Worm (Caenorhabditis elegans) whole organism, L3 larva: Measurements from ENCODE around the gene srg-46.

ENCODE experiments used
- R02D3.7 ChIP-seq: fragments of 150-350 bp; optimal IDR thresholded peaks from 2 replicates; lab custom pipeline; 2014; ENCODE audit warnings: missing biosample characterization, missing genetic modification characterization
- ZK546.5 ChIP-seq: sonication (generic microtip); optimal IDR thresholded peaks from 2 replicates; lab custom pipeline; 2017; ENCODE audit warnings: missing biosample characterization, missing genetic modification characterization
- aly-2 ChIP-seq: fragments of 150-350 bp; optimal IDR thresholded peaks from 2 replicates; lab custom pipeline; 2014; ENCODE audit warnings: missing biosample characterization, missing genetic modification characterization
- ama-1 ChIP-seq: fragments of 150-350 bp; optimal IDR thresholded peaks from 2 replicates; lab custom pipeline; 2018
- ceh-16 ChIP-seq: sonication (generic microtip); optimal IDR thresholded peaks from 2 replicates; lab custom pipeline; 2017; ENCODE audit warnings: missing biosample characterization, missing genetic modification characterization
- ceh-28 ChIP-seq: fragments of 150-350 bp; optimal IDR thresholded peaks from 2 replicates; lab custom pipeline; 2014; ENCODE audit warnings: missing biosample characterization, missing genetic modification reagents, missing genetic modification characterization
- ceh-82 ChIP-seq: fragments of 150-350 bp; optimal IDR thresholded peaks from 2 replicates; lab custom pipeline; 2014; ENCODE audit warnings: missing biosample characterization, missing genetic modification characterization
- ceh-9 ChIP-seq: sonication (generic microtip); optimal IDR thresholded peaks from 2 replicates; lab custom pipeline; 2018; ENCODE audit warnings: missing biosample characterization, missing genetic modification characterization
- daf-12 ChIP-seq: fragments of 150-350 bp; optimal IDR thresholded peaks from 2 replicates; lab custom pipeline; 2014; ENCODE audit warnings: missing biosample characterization, missing genetic modification reagents, missing genetic modification characterization
- egl-27 ChIP-seq: sonication (generic microtip); optimal IDR thresholded peaks from 4 replicates; lab custom pipeline; 2017; ENCODE audit warnings: missing biosample characterization, missing genetic modification reagents, missing genetic modification characterization
- egl-5 ChIP-seq: fragments of 150-350 bp; optimal IDR thresholded peaks from 2 replicates; lab custom pipeline; 2017; ENCODE audit warnings: missing biosample characterization, missing genetic modification reagents, missing genetic modification characterization, inconsistent platforms
- elt-1 ChIP-seq: fragments of 150-350 bp; optimal IDR thresholded peaks from 2 replicates; lab custom pipeline; 2014; ENCODE audit warnings: missing biosample characterization, missing genetic modification characterization
- elt-2 ChIP-seq: sonication (generic microtip); optimal IDR thresholded peaks from 2 replicates; lab custom pipeline; 2016; ENCODE audit warnings: missing genetic modification reagents, mild to moderate bottlenecking, missing genetic modification characterization, missing compliant biosample characterization
- elt-3 ChIP-seq, 3 experiments: fragments of 150-350 bp in 1 of 3; sonication (generic microtip) in 2 of 3; optimal IDR thresholded peaks; 2 replicates in 2 of 3; 4 replicates in 1 of 3; lab custom pipeline; 2014 to 2017; ENCODE audit warnings: missing biosample characterization in 3 of 3, missing genetic modification characterization in 3 of 3
- eor-1 ChIP-seq, 2 experiments: fragments of 150-350 bp; optimal IDR thresholded peaks; 2 replicates each; lab custom pipeline; 2014 to 2018; ENCODE audit warnings: missing biosample characterization in 2 of 2, missing genetic modification characterization in 2 of 2
- fkh-10 ChIP-seq: sonication (generic microtip); optimal IDR thresholded peaks from 2 replicates; lab custom pipeline; 2017; ENCODE audit warnings: missing biosample characterization, missing genetic modification reagents, missing genetic modification characterization
- fkh-2 ChIP-seq: fragments of 150-350 bp; optimal IDR thresholded peaks from 2 replicates; lab custom pipeline; 2014; ENCODE audit warnings: missing biosample characterization, missing genetic modification reagents, missing genetic modification characterization
- fos-1 ChIP-seq: fragments of 150-350 bp; optimal IDR thresholded peaks from 2 replicates; lab custom pipeline; 2014; ENCODE audit warnings: missing biosample characterization, missing genetic modification characterization
- hmg-11 ChIP-seq: sonication (generic microtip); optimal IDR thresholded peaks from 2 replicates; lab custom pipeline; 2016; ENCODE audit warnings: missing genetic modification characterization, missing compliant biosample characterization
- jun-1 ChIP-seq: fragments of 150-350 bp; optimal IDR thresholded peaks from 2 replicates; lab custom pipeline; 2014; ENCODE audit warnings: missing biosample characterization, missing genetic modification reagents, missing genetic modification characterization
- lin-15B ChIP-seq: fragments of 150-350 bp; optimal IDR thresholded peaks from 2 replicates; lab custom pipeline; 2014; ENCODE audit warnings: missing biosample characterization, missing genetic modification characterization
- lin-39 ChIP-seq: fragments of 150-350 bp; optimal IDR thresholded peaks from 2 replicates; lab custom pipeline; 2018; ENCODE audit warnings: missing biosample characterization, missing genetic modification reagents, missing genetic modification characterization
- lsy-12 ChIP-seq: sonication (generic microtip); optimal IDR thresholded peaks from 2 replicates; lab custom pipeline; 2016; ENCODE audit warnings: mild to moderate bottlenecking, missing genetic modification characterization, missing compliant biosample characterization
- mdl-1 ChIP-seq: fragments of 150-350 bp; optimal IDR thresholded peaks from 2 replicates; lab custom pipeline; 2014; ENCODE audit warnings: missing biosample characterization, missing genetic modification characterization
- mml-1 ChIP-seq: fragments of 150-350 bp; sonication (generic microtip); optimal IDR thresholded peaks from 3 replicates; lab custom pipeline; 2014; ENCODE audit warnings: missing biosample characterization, missing genetic modification characterization
- nfya-1 ChIP-seq: sonication (generic microtip); optimal IDR thresholded peaks from 2 replicates; lab custom pipeline; 2017; ENCODE audit warnings: missing genetic modification characterization, mild to moderate bottlenecking, missing compliant biosample characterization, antibody characterized with exemption, moderate library complexity; ENCODE audit not compliant: insufficient read depth
- nhr-11 ChIP-seq: fragments of 150-350 bp; optimal IDR thresholded peaks from 2 replicates; lab custom pipeline; 2014; ENCODE audit warnings: missing biosample characterization, missing genetic modification characterization
- nhr-12 ChIP-seq: fragments of 150-350 bp; optimal IDR thresholded peaks from 2 replicates; lab custom pipeline; 2014; ENCODE audit warnings: missing biosample characterization, missing genetic modification characterization
- nhr-23 ChIP-seq: fragments of 150-350 bp; optimal IDR thresholded peaks from 2 replicates; lab custom pipeline; 2014; ENCODE audit warnings: missing biosample characterization, missing genetic modification reagents, missing genetic modification characterization
- nhr-237 ChIP-seq: fragments of 150-350 bp; optimal IDR thresholded peaks from 2 replicates; lab custom pipeline; 2014; ENCODE audit warnings: missing biosample characterization, missing genetic modification characterization
- nhr-25 ChIP-seq: sonication (generic microtip); optimal IDR thresholded peaks from 2 replicates; lab custom pipeline; 2017; ENCODE audit warnings: missing biosample characterization, missing genetic modification characterization
- nhr-28 ChIP-seq: fragments of 150-350 bp; optimal IDR thresholded peaks from 2 replicates; lab custom pipeline; 2014; ENCODE audit warnings: missing biosample characterization, missing genetic modification characterization
- nhr-43 ChIP-seq: sonication (generic microtip); optimal IDR thresholded peaks from 2 replicates; lab custom pipeline; 2016; ENCODE audit warnings: mild to moderate bottlenecking, missing genetic modification characterization, missing compliant biosample characterization; ENCODE audit not compliant: poor library complexity, severe bottlenecking
- nhr-67 ChIP-seq: fragments of 150-350 bp; optimal IDR thresholded peaks from 2 replicates; lab custom pipeline; 2014; ENCODE audit warnings: missing biosample characterization, missing genetic modification characterization
- nhr-76 ChIP-seq: fragments of 150-350 bp; sonication (generic microtip); optimal IDR thresholded peaks from 5 replicates; lab custom pipeline; 2014; ENCODE audit warnings: missing biosample characterization, missing genetic modification characterization
- nhr-77 ChIP-seq: fragments of 150-350 bp; optimal IDR thresholded peaks from 2 replicates; lab custom pipeline; 2014; ENCODE audit warnings: missing biosample characterization, missing genetic modification characterization
- pha-4 ChIP-seq: fragments of 150-350 bp; optimal IDR thresholded peaks from 2 replicates; lab custom pipeline; 2014; ENCODE audit warnings: missing biosample characterization, missing genetic modification reagents, missing genetic modification characterization
- pqm-1 ChIP-seq: fragments of 150-350 bp; optimal IDR thresholded peaks from 2 replicates; lab custom pipeline; 2017; ENCODE audit warnings: missing biosample characterization, missing genetic modification characterization, inconsistent platforms
- sea-2 ChIP-seq: fragments of 150-350 bp; sonication (generic microtip); optimal IDR thresholded peaks from 4 replicates; lab custom pipeline; 2014; ENCODE audit warnings: missing biosample characterization, missing genetic modification reagents, missing genetic modification characterization
- skn-1 ChIP-seq: fragments of 150-350 bp; optimal IDR thresholded peaks from 2 replicates; lab custom pipeline; 2014; ENCODE audit warnings: missing biosample characterization, missing genetic modification characterization
- snpc-4 ChIP-seq: fragments of 150-350 bp; optimal IDR thresholded peaks from 2 replicates; lab custom pipeline; 2014; ENCODE audit warnings: missing biosample characterization, missing genetic modification characterization
- tbx-2 ChIP-seq: sonication (generic microtip); optimal IDR thresholded peaks from 2 replicates; lab custom pipeline; 2016; ENCODE audit warnings: mild to moderate bottlenecking, missing genetic modification characterization, missing compliant biosample characterization
- unc-39 ChIP-seq: sonication (generic microtip); optimal IDR thresholded peaks from 4 replicates; lab custom pipeline; 2017; ENCODE audit warnings: missing biosample characterization, missing genetic modification characterization
- unc-62 ChIP-seq: fragments of 150-350 bp; sonication (generic microtip); optimal IDR thresholded peaks from 4 replicates; lab custom pipeline; 2014; ENCODE audit warnings: missing biosample characterization, missing genetic modification reagents, missing genetic modification characterization
- zag-1 ChIP-seq: fragments of 150-350 bp; optimal IDR thresholded peaks from 2 replicates; lab custom pipeline; 2014; ENCODE audit warnings: missing biosample characterization, missing genetic modification characterization
- ztf-11 ChIP-seq: fragments of 150-350 bp; optimal IDR thresholded peaks from 2 replicates; lab custom pipeline; 2014; ENCODE audit warnings: missing biosample characterization, missing genetic modification characterization
- ztf-4 ChIP-seq: fragments of 150-350 bp; optimal IDR thresholded peaks from 2 replicates; lab custom pipeline; 2014; ENCODE audit warnings: missing biosample characterization, missing genetic modification characterization

The srg-46 gene

DNA sequence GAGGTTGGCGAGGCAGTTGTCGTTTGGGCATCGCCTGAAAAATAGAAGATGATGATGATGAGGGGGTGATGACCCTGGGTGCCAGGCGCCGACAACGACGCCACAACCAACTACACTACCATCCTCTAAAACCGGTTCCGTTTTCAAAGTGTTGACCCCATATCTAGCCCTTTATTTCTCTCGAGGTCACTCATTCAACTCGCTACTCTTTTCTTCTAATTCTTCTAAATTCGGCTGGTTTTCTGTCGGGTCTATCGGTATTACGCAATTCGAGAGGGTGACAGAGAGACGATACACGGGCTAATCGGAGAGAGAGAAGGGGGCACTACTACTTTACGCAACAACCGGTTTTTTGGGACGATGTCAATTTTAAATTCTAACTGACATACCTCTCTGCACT lies 7.8 kb downstream of the srg-46 start:
- TF ChIP-seq ceh-82: no peak
- TF ChIP-seq ama-1 (lab: Kevin White, UChicago): no peak
- TF ChIP-seq nhr-77 (tag; lab: Kevin White, UChicago): no peak
- TF ChIP-seq nhr-25 (tag; lab: Kevin White, UChicago): peak; percentile 99
- TF ChIP-seq mdl-1: peak; percentile 12
- TF ChIP-seq elt-2 (tag; lab: Kevin White, UChicago): peak; percentile 1
- TF ChIP-seq nhr-67: no peak
- TF ChIP-seq ZK546.5 (tag; lab: Kevin White, UChicago): no peak
- TF ChIP-seq lin-39: no peak
- no peak for TF ChIP-seq nhr-237
- no peak for TF ChIP-seq pha-4 (tag; lab: Kevin White, UChicago)
- TF ChIP-seq skn-1 (tag; lab: Kevin White, UChicago): no peak
- TF ChIP-seq daf-12 (tag; lab: Kevin White, UChicago): no peak
- no peak for TF ChIP-seq aly-2 (tag; lab: Kevin White, UChicago)
- peak; percentile 13 for TF ChIP-seq snpc-4 (tag; lab: Kevin White, UChicago)
- no peak for TF ChIP-seq sea-2 (GFP tag; lab: Kevin White, UChicago)
- TF ChIP-seq fkh-10 (GFP tag; lab: Kevin White, UChicago): no peak
- TF ChIP-seq nhr-43 (tag; lab: Kevin White, UChicago): peak; percentile 86
- no peak for TF ChIP-seq unc-39 (tag; lab: Kevin White, UChicago)
- peak; percentile 13 for TF ChIP-seq nfya-1 (tag; lab: Kevin White, UChicago)
- no peak for TF ChIP-seq hmg-11 (tag; lab: Kevin White, UChicago)
- no peak for TF ChIP-seq nhr-76 (tag; lab: Kevin White, UChicago)
- TF ChIP-seq elt-3 (tag; optimal IDR thresholded peaks at IDR 0.05; lab: Kevin White, UChicago): peak in 2 of 3 experiments; percentile 59 to 81
- TF ChIP-seq fkh-2: no peak
- TF ChIP-seq nhr-28 (tag; lab: Kevin White, UChicago): no peak
- peak; percentile 23 for TF ChIP-seq lsy-12 (tag; lab: Kevin White, UChicago)
- peak; percentile 57 for TF ChIP-seq elt-1 (tag; lab: Kevin White, UChicago)
- TF ChIP-seq nhr-12 (tag; lab: Kevin White, UChicago): no peak
- TF ChIP-seq nhr-11 (tag; lab: Kevin White, UChicago): no peak
- TF ChIP-seq ceh-9: no peak
- no peak for TF ChIP-seq fos-1 (tag; lab: Kevin White, UChicago)
- TF ChIP-seq ztf-11 (tag; lab: Kevin White, UChicago): no peak
- peak in 1 of 2 experiments; percentile 39 for TF ChIP-seq eor-1 (tag; optimal IDR thresholded peaks at IDR 0.05; lab: Kevin White, UChicago)
- peak; percentile 41 for TF ChIP-seq jun-1 (tag; lab: Kevin White, UChicago)
- TF ChIP-seq mml-1 (tag; lab: Kevin White, UChicago): no peak
- TF ChIP-seq egl-5: peak; percentile 64
- peak; percentile 50 for TF ChIP-seq egl-27 (tag; lab: Kevin White, UChicago)
- TF ChIP-seq ceh-16 (tag; lab: Kevin White, UChicago): no peak
- peak; percentile 43 for TF ChIP-seq unc-62 (GFP tag; lab: Kevin White, UChicago)
- no peak for TF ChIP-seq lin-15B (tag; lab: Kevin White, UChicago)
- peak; percentile 46 for TF ChIP-seq ceh-28
- peak; percentile 69 for TF ChIP-seq tbx-2 (tag; lab: Kevin White, UChicago)
- no peak for TF ChIP-seq ztf-4 (tag; lab: Kevin White, UChicago)
- TF ChIP-seq pqm-1 (tag; lab: Kevin White, UChicago): no peak
- TF ChIP-seq zag-1 (tag; lab: Kevin White, UChicago): no peak
- peak; percentile 99 for TF ChIP-seq nhr-23
- no peak for TF ChIP-seq R02D3.7 (tag; lab: Kevin White, UChicago)
